Worm (Caenorhabditis elegans) whole organism, L4 larva: ENCODE data around the gene aak-2.

Source experiments
- F26F4.8 ChIP-seq: fragments of 200-800 bp; sonication (Bioruptor generic); conservative IDR thresholded peaks from 2 replicates; pipeline ENCODE4 v1.3.6; 2022; ENCODE audit warnings: missing genetic modification characterization, missing compliant biosample characterization
- F37D6.2 ChIP-seq: sonication (generic microtip); optimal IDR thresholded peaks from 2 replicates; lab custom pipeline; 2016; ENCODE audit warnings: mild to moderate bottlenecking, missing genetic modification characterization, missing compliant biosample characterization
- T26A8.4 ChIP-seq: fragments of 200-800 bp; sonication (Bioruptor generic); IDR thresholded peaks from 2 replicates; pipeline ENCODE4 v1.3.6; 2022; ENCODE audit warnings: missing genetic modification characterization, missing compliant biosample characterization
- Y105C5A.15 ChIP-seq: fragments of 200-800 bp; sonication (Bioruptor generic); IDR thresholded peaks from 2 replicates; pipeline ENCODE4 v1.3.6; 2022; ENCODE audit warnings: missing genetic modification characterization, missing compliant biosample characterization
- Y5F2A.4 ChIP-seq: fragments of 200-800 bp; sonication (Bioruptor generic); optimal IDR thresholded peaks from 2 replicates; lab custom pipeline; 2018; ENCODE audit warnings: mild to moderate bottlenecking, missing genetic modification characterization, missing compliant biosample characterization
- Y75B8A.6 ChIP-seq: fragments of 200-800 bp; sonication (Bioruptor generic); IDR thresholded peaks from 2 replicates; pipeline ENCODE4 v1.3.6; 2022; ENCODE audit warnings: missing genetic modification reagents, missing genetic modification characterization, missing compliant biosample characterization
- ZK337.2 ChIP-seq: fragments of 200-800 bp; sonication (Bioruptor generic); IDR thresholded peaks from 2 replicates; pipeline ENCODE4 v1.3.6; 2022; ENCODE audit warnings: missing genetic modification reagents, missing genetic modification characterization, missing compliant biosample characterization
- aha-1 ChIP-seq: fragments of 150-350 bp; peaks from one replicate; lab custom pipeline; 2014; ENCODE audit warnings: missing biosample characterization, missing genetic modification characterization
- aly-2 ChIP-seq: sonication (generic microtip); optimal IDR thresholded peaks from 2 replicates; lab custom pipeline; 2018; ENCODE audit warnings: missing biosample characterization, missing genetic modification characterization
- ceh-32 ChIP-seq: sonication (generic microtip); optimal IDR thresholded peaks from 2 replicates; lab custom pipeline; 2016; ENCODE audit warnings: mild to moderate bottlenecking, missing genetic modification characterization, missing compliant biosample characterization; ENCODE audit not compliant: poor library complexity
- ces-1 ChIP-seq: fragments of 150-350 bp; sonication (generic microtip); optimal IDR thresholded peaks from 4 replicates; lab custom pipeline; 2014; ENCODE audit warnings: missing biosample characterization, missing genetic modification reagents, missing genetic modification characterization
- daf-12 ChIP-seq: fragments of 150-350 bp; optimal IDR thresholded peaks from 2 replicates; lab custom pipeline; 2014; ENCODE audit warnings: missing biosample characterization, missing genetic modification reagents, missing genetic modification characterization
- daf-19 ChIP-seq: fragments of 200-800 bp; sonication (Bioruptor generic); conservative IDR thresholded peaks from 2 replicates; pipeline ENCODE4 v1.3.6; 2022; ENCODE audit warnings: missing genetic modification characterization, missing compliant biosample characterization
- daf-8 ChIP-seq: fragments of 200-800 bp; sonication (Bioruptor generic); IDR thresholded peaks from 2 replicates; pipeline ENCODE4 v1.3.6; 2022; ENCODE audit warnings: missing genetic modification characterization, missing compliant biosample characterization
- dmd-6 ChIP-seq: fragments of 200-800 bp; sonication (Bioruptor generic); IDR thresholded peaks from 2 replicates; pipeline ENCODE4 v1.3.6; 2022; ENCODE audit warnings: missing genetic modification reagents, missing genetic modification characterization, missing compliant biosample characterization
- dpl-1 ChIP-seq: fragments of 150-350 bp; optimal IDR thresholded peaks from 2 replicates; lab custom pipeline; 2014; ENCODE audit warnings: missing biosample characterization, missing genetic modification reagents, missing genetic modification characterization
- dve-1 ChIP-seq: sonication (generic microtip); optimal IDR thresholded peaks from 2 replicates; lab custom pipeline; 2017; ENCODE audit warnings: antibody characterized with exemption, mild to moderate bottlenecking, missing genetic modification characterization, missing compliant biosample characterization; ENCODE audit not compliant: insufficient read depth
- egl-27 ChIP-seq: sonication (generic microtip); optimal IDR thresholded peaks from 3 replicates; lab custom pipeline; 2017; ENCODE audit warnings: missing biosample characterization, missing genetic modification reagents, missing genetic modification characterization
- fos-1 ChIP-seq: fragments of 150-350 bp; optimal IDR thresholded peaks from 2 replicates; lab custom pipeline; 2014; ENCODE audit warnings: missing biosample characterization, missing genetic modification characterization
- hlh-30 ChIP-seq: sonication (generic microtip); optimal IDR thresholded peaks from 2 replicates; lab custom pipeline; 2017; ENCODE audit warnings: antibody characterized with exemption, mild to moderate bottlenecking, missing genetic modification characterization, missing compliant biosample characterization; ENCODE audit not compliant: insufficient read depth
- lin-15B ChIP-seq: fragments of 150-350 bp; sonication (generic microtip); optimal IDR thresholded peaks from 3 replicates; lab custom pipeline; 2014; ENCODE audit warnings: missing biosample characterization, missing genetic modification characterization
- lin-38 ChIP-seq: fragments of 200-800 bp; sonication (Bioruptor generic); IDR thresholded peaks from 2 replicates; pipeline ENCODE4 v1.3.6; 2022; ENCODE audit warnings: missing genetic modification reagents, missing genetic modification characterization, missing compliant biosample characterization
- lsy-2 ChIP-seq, 2 experiments: fragments of 150-350 bp in 1 of 2; sonication (generic microtip) in 1 of 2; optimal IDR thresholded peaks; 2 replicates each; lab custom pipeline; 2014 to 2017; ENCODE audit warnings: missing biosample characterization in 2 of 2, missing genetic modification characterization in 2 of 2
- mep-1 ChIP-seq: fragments of 150-350 bp; sonication (generic microtip); optimal IDR thresholded peaks from 3 replicates; lab custom pipeline; 2014; ENCODE audit warnings: missing biosample characterization, missing genetic modification characterization
- mes-2 ChIP-seq: sonication (generic microtip); optimal IDR thresholded peaks from 2 replicates; lab custom pipeline; 2016; ENCODE audit warnings: missing genotype, mild to moderate bottlenecking, missing genetic modification characterization, missing compliant biosample characterization; ENCODE audit not compliant: poor library complexity, severe bottlenecking
- nhr-102 ChIP-seq: sonication (generic microtip); optimal IDR thresholded peaks from 2 replicates; lab custom pipeline; 2016; ENCODE audit warnings: mild to moderate bottlenecking, missing genetic modification characterization, moderate library complexity, missing compliant biosample characterization
- nhr-237 ChIP-seq: sonication (generic microtip); optimal IDR thresholded peaks from 2 replicates; lab custom pipeline; 2017; ENCODE audit warnings: missing biosample characterization, missing genetic modification characterization
- nhr-25 ChIP-seq: sonication (generic microtip); optimal IDR thresholded peaks from 2 replicates; lab custom pipeline; 2017; ENCODE audit warnings: missing genetic modification characterization, mild to moderate bottlenecking, missing compliant biosample characterization, antibody characterized with exemption, moderate library complexity, borderline replicate concordance; ENCODE audit not compliant: insufficient read depth
- nhr-42 ChIP-seq: fragments of 200-800 bp; sonication (Bioruptor generic); IDR thresholded peaks from 2 replicates; pipeline ENCODE4 v1.3.6; 2022; ENCODE audit warnings: missing genetic modification characterization, missing compliant biosample characterization
- nhr-48 ChIP-seq: sonication (generic microtip); optimal IDR thresholded peaks from 2 replicates; lab custom pipeline; 2016; ENCODE audit warnings: mild to moderate bottlenecking, missing genetic modification characterization, missing compliant biosample characterization
- nhr-77 ChIP-seq: fragments of 150-350 bp; optimal IDR thresholded peaks from 2 replicates; lab custom pipeline; 2014; ENCODE audit warnings: missing biosample characterization, missing genetic modification characterization
- php-3 ChIP-seq: fragments of 200-800 bp; sonication (Bioruptor generic); IDR thresholded peaks from 2 replicates; pipeline ENCODE4 v1.3.6; 2022; ENCODE audit warnings: missing genetic modification reagents, missing genetic modification characterization, missing compliant biosample characterization
- pqm-1 ChIP-seq: sonication (generic microtip); optimal IDR thresholded peaks from 2 replicates; lab custom pipeline; 2017; ENCODE audit warnings: missing biosample characterization, missing genetic modification characterization
- sdz-12 ChIP-seq: fragments of 200-800 bp; sonication (Bioruptor generic); optimal IDR thresholded peaks from 2 replicates; lab custom pipeline; 2018; ENCODE audit warnings: mild to moderate bottlenecking, missing genetic modification characterization, missing compliant biosample characterization
- skn-1 ChIP-seq: fragments of 150-350 bp; optimal IDR thresholded peaks from 2 replicates; lab custom pipeline; 2014; ENCODE audit warnings: missing biosample characterization, missing genetic modification characterization
- snpc-1.2 ChIP-seq: fragments of 200-800 bp; sonication (Bioruptor generic); IDR thresholded peaks from 2 replicates; pipeline ENCODE4 v1.3.6; 2022; ENCODE audit warnings: missing genetic modification reagents, missing genetic modification characterization, missing compliant biosample characterization
- spr-3 ChIP-seq: fragments of 200-800 bp; sonication (Bioruptor generic); optimal IDR thresholded peaks from 2 replicates; lab custom pipeline; 2018; ENCODE audit warnings: mild to moderate bottlenecking, missing genetic modification characterization, missing compliant biosample characterization
- unc-62 ChIP-seq, 3 experiments: fragments of 150-350 bp in 1 of 3; sonication (generic microtip); optimal IDR thresholded peaks in 2 of 3; peaks in 1 of 3; 1 replicate in 1 of 3; 2 replicates in 2 of 3; lab custom pipeline; 2014 to 2017; ENCODE audit warnings: missing biosample characterization in 3 of 3, missing genetic modification characterization in 3 of 3, missing genetic modification reagents in 3 of 3, missing genotype in 1 of 3
- zag-1 ChIP-seq: fragments of 150-350 bp; optimal IDR thresholded peaks from 2 replicates; lab custom pipeline; 2014; ENCODE audit warnings: missing biosample characterization, missing genetic modification characterization
- zfp-2 ChIP-seq: sonication (generic microtip); optimal IDR thresholded peaks from 2 replicates; lab custom pipeline; 2016; ENCODE audit warnings: mild to moderate bottlenecking, missing genetic modification characterization, missing compliant biosample characterization
- zfp-3 ChIP-seq: fragments of 200-800 bp; sonication (Bioruptor generic); conservative IDR thresholded peaks from 2 replicates; pipeline ENCODE4 v1.3.6; 2022; ENCODE audit warnings: missing genetic modification reagents, missing genetic modification characterization, missing compliant biosample characterization

Gene aak-2

DNA sequence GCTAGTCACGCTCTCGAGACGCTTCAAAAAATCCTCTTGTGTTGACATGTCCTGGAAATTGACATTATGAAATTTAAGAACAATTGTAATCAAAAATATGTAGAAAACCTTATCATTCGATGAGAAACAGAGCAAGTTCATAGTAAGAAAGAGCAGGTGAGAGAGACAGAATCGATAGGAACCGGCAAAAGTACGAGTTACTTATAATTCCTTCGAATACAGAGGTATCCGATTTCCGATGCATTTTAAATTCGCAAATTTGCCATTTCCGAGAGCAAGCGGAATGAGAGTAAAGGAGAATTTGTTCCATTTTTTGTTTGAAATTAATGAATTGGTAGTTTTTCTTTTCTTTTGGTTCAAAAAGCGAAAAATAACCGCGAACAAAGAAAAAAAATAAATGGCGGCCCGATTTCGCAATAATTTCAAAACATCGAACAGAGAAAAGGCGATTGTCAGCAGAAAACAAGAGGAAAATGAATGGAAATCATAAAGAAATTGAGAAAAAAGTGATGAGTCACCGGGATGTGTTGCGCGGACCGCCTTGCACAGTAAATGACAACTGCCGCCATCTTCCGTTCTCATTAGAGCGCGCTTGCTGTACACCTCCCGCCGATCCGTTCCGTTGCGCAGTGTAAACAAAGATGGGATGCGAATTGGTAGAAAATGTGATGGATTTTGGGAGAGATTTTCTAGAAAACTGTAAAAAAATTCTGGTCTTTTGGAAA lies 17.9 kb downstream of the aak-2 start, which contains the start of gene cas-1 (continued):
- TF ChIP-seq nhr-42 (GFP tag; lab: Robert Waterston, UW) (no peak), Y75B8A.6 (no peak), dmd-6 (GFP tag; lab: Robert Waterston, UW) (0 out of 2 replicates have a peak, but pooled peaks have one; percentile 11), daf-8 (GFP tag; lab: Robert Waterston, UW) (no peak), nhr-25 (no peak), unc-62 (GFP tag; optimal IDR thresholded peaks at IDR 0.05 in 1 of 2; lab: Kevin White, UChicago) (no peak), unc-62 (tag; optimal IDR thresholded peaks at IDR 0.05; lab: Kevin White, UChicago) (no peak), mep-1 (tag; lab: Kevin White, UChicago) (peak; percentile 50), lin-38 (peak; percentile 83), nhr-237 (tag; lab: Kevin White, UChicago) (no peak), zfp-2 (tag; lab: Kevin White, UChicago) (no peak), lin-15B (tag; lab: Kevin White, UChicago) (no peak), aly-2 (tag; lab: Kevin White, UChicago) (no peak), egl-27 (tag; lab: Kevin White, UChicago) (no peak), ces-1 (GFP tag; lab: Kevin White, UChicago) (no peak), pqm-1 (no peak), lsy-2 (tag; optimal IDR thresholded peaks at IDR 0.05; lab: Kevin White, UChicago) (peak in 1 of 2 experiments; percentile 41), T26A8.4 (GFP tag; lab: Robert Waterston, UW) (no peak), php-3 (GFP tag; lab: Robert Waterston, UW) (no peak), Y105C5A.15 (GFP tag; lab: Robert Waterston, UW) (no peak), F26F4.8 (GFP tag; lab: Robert Waterston, UW) (no peak), spr-3 (GFP tag; lab: Kevin White, UChicago) (no peak), daf-19 (GFP tag; lab: Robert Waterston, UW) (no peak), ceh-32 (no peak), aha-1 (tag; lab: Kevin White, UChicago) (peak; percentile 73), snpc-1.2 (GFP tag; lab: Robert Waterston, UW) (no peak), daf-12 (tag; lab: Kevin White, UChicago) (no peak), mes-2 (tag; lab: Kevin White, UChicago) (peak; percentile 74), nhr-77 (no peak), dve-1 (no peak), zfp-3 (GFP tag; lab: Robert Waterston, UW) (no peak), dpl-1 (GFP tag; lab: Kevin White, UChicago) (peak; percentile 45), F37D6.2 (tag; lab: Kevin White, UChicago) (no peak), ZK337.2 (GFP tag; lab: Robert Waterston, UW) (no peak), hlh-30 (tag; lab: Kevin White, UChicago) (peak; percentile 56), skn-1 (tag; lab: Kevin White, UChicago) (no peak), fos-1 (tag; lab: Kevin White, UChicago) (no peak), Y5F2A.4 (GFP tag; lab: Kevin White, UChicago) (no peak), sdz-12 (GFP tag; lab: Kevin White, UChicago) (no peak), nhr-102 (tag; lab: Kevin White, UChicago) (no peak), zag-1 (no peak), nhr-48 (tag; lab: Kevin White, UChicago) (no peak)
